Fruit fly (Drosophila melanogaster) whole organism, prepupa: ENCODE data around the gene Acbp3.

ENCODE experiments used
- CG8632 ChIP-seq: fragments of 200-800 bp; sonication (Bioruptor generic); optimal IDR thresholded peaks from 3 replicates; lab custom pipeline; 2016; ENCODE audit warnings: missing biosample characterization, missing genetic modification characterization
- Lpt ChIP-seq: fragments of 200-800 bp; sonication (Bioruptor generic); optimal IDR thresholded peaks from 3 replicates; lab custom pipeline; 2016; ENCODE audit warnings: missing biosample characterization, missing genetic modification characterization
- Sox102F ChIP-seq: fragments of 200-800 bp; sonication (Bioruptor generic); optimal IDR thresholded peaks from 2 replicates; lab custom pipeline; 2016; ENCODE audit warnings: missing biosample characterization, mild to moderate bottlenecking, missing genetic modification characterization
- fkh ChIP-seq: fragments of 200-800 bp; sonication (Bioruptor generic); optimal IDR thresholded peaks from 3 replicates; lab custom pipeline; 2017; ENCODE audit warnings: missing biosample characterization, mild to moderate bottlenecking, missing genetic modification characterization, moderate library complexity

DNA sequence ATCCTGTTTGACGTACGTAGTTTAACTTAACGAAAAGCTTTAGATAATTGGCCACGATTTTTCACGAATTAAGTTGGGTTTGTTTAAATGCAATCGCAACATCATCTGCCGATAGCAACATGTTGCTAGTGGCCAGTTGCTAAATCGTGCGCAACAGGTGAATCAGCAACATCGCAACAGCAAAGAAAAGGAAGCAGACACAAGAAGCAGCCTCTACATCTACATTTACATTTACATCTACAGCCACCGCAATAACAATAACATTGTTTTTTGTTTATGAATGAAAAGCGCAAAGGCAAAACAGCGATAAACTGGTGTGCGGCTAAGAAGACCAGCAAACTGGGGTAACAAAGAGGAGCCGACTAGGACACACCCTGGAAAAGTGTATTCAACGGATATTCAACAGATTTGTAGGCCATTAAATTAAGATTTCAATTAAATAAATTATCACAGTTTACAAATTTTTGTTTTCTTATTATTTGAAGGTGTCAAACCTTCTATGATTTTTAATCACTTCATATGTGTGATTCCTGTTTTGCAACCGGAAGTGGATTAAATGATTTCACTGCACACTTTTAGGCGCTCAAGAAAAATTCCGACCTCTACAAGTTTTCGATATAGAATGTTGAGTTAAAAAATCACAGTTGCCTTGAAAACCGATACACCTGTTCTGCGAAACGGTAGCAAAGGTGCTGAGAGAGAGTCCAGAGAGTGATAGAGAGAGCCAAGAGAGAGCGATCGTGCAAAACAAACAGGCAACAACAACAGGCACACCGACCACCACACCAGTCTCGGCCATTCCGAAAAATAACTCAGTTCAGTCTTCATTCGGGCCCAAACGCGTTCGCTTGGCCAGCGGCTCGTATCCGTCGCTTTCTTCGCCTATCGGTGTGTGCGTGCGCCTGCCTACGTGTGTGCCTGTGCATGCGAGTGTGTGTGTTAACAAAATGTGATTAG is 3.3 kb downstream of the Acbp3 start, which contains the start of gene melt:
- TF ChIP-seq Sox102F (GFP tag; lab: Kevin White, UChicago) (peak; percentile 91), CG8632 (GFP tag; lab: Kevin White, UChicago) (peak; percentile 84), Lpt (peak; percentile 90), fkh (GFP tag; lab: Kevin White, UChicago) (peak; percentile 66)
